Worm (Caenorhabditis elegans): ENCODE results near the gene F44G4.3.

DNA sequence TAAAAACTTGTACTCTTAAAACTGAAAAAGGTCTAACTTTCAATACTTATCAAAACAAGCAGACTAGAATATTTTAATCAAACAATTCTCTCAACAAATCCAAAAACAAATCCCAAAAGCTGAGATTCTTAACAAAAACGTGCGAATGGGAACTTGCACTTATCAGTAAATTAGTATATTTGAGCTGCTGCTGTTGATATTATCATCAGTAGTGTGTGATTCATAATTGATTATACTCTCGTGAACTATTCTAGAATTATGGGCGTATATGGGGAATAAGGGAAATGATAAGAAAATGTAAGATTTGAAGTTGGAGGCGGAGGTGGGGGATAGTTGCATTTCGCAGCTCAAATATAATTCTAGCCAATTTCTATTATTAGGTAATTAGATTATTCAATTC, 16.7 kb upstream of the F44G4.3 start:
- TF ChIP-seq attf-6 (GFP tag; IDR thresholded peaks at IDR 0.05) (no peak), ztf-25 (GFP tag; IDR thresholded peaks at IDR 0.05) (no peak), ets-4 (GFP tag; optimal IDR thresholded peaks at IDR 0.05) (no peak), bed-1 (GFP tag; IDR thresholded peaks at IDR 0.05) (no peak), sdz-38 (tag; optimal IDR thresholded peaks at IDR 0.05) (no peak), madf-6 (GFP tag; IDR thresholded peaks at IDR 0.05) (no peak), attf-5 (GFP tag; optimal IDR thresholded peaks at IDR 0.05) (no peak), F39B2.1 (GFP tag; IDR thresholded peaks at IDR 0.05) (no peak)
